Worm (Caenorhabditis elegans) whole organism, late embryonic: ENCODE results near the gene rsp-4.

ENCODE experiments used
- C38D4.7 ChIP-seq: fragments of 200-800 bp; sonication (Bioruptor generic); optimal IDR thresholded peaks from 2 replicates; lab custom pipeline; 2018; ENCODE audit warnings: mild to moderate bottlenecking, missing genetic modification characterization, moderate library complexity, missing compliant biosample characterization
- K09A11.1 ChIP-seq: sonication (generic microtip); optimal IDR thresholded peaks from 2 replicates; lab custom pipeline; 2017; ENCODE audit warnings: antibody characterized with exemption, mild to moderate bottlenecking, missing genetic modification characterization, missing compliant biosample characterization; ENCODE audit not compliant: insufficient read depth
- T23F11.4 ChIP-seq: fragments of 200-800 bp; sonication (Bioruptor generic); optimal IDR thresholded peaks from 2 replicates; lab custom pipeline; 2018; ENCODE audit warnings: mild to moderate bottlenecking, missing genetic modification characterization, missing compliant biosample characterization
- Y22D7AL.16 ChIP-seq: sonication (generic microtip); optimal IDR thresholded peaks from 2 replicates; lab custom pipeline; 2016; ENCODE audit warnings: missing genetic modification characterization, missing compliant biosample characterization
- fkh-10 ChIP-seq: fragments of 150-350 bp; optimal IDR thresholded peaks from 2 replicates; lab custom pipeline; 2014; ENCODE audit warnings: missing biosample characterization, missing genetic modification reagents, missing genetic modification characterization
- fkh-6 ChIP-seq: sonication (generic microtip); optimal IDR thresholded peaks from 2 replicates; lab custom pipeline; 2016; ENCODE audit warnings: missing genetic modification characterization, missing compliant biosample characterization
- hlh-30 ChIP-seq: sonication (generic microtip); optimal IDR thresholded peaks from 2 replicates; lab custom pipeline; 2017; ENCODE audit warnings: antibody characterized with exemption, missing genetic modification characterization, missing compliant biosample characterization; ENCODE audit not compliant: insufficient read depth

- TF ChIP-seq fkh-10 (GFP tag; lab: Kevin White, UChicago), result no peak
- no peak for TF ChIP-seq C38D4.7 (GFP tag; lab: Kevin White, UChicago)
- no peak for TF ChIP-seq Y22D7AL.16 (tag; lab: Kevin White, UChicago)
- TF ChIP-seq hlh-30 (tag; lab: Kevin White, UChicago), result no peak
- no peak for TF ChIP-seq K09A11.1 (tag; lab: Kevin White, UChicago)
- no peak for TF ChIP-seq fkh-6
- TF ChIP-seq T23F11.4 (GFP tag; lab: Kevin White, UChicago), result no peak
These were observed 10.5 kb downstream of the rsp-4 start for ce11 chrII:5378239-5378521.
